Comparison of ENCODE assay signal across 4 fruit fly cellular contexts in genomic region chr2L:14225957-14226676, dm6.
TF ChIP-seq lines count a peak whose summit lies in the region.

No protein-coding gene starts in this region.

- no peak for TF ChIP-seq CTCF in whole organism, embryonic (GFP tag; optimal IDR thresholded peaks at IDR 0.05; lab: Kevin White, UChicago)

TF ChIP-seq in whole organism, embryonic, 481 proteins besides CTCF, POLR2A, EP300 and RAD21 (continues in another document):
- no peak for TF ChIP-seq CG5245 (GFP tag; optimal IDR thresholded peaks at IDR 0.05; lab: Kevin White, UChicago)
- no peak for TF ChIP-seq CG16815 (GFP tag; optimal IDR thresholded peaks at IDR 0.05; lab: Kevin White, UChicago)
- TF ChIP-seq CG6689 (GFP tag; IDR thresholded peaks at IDR 0.05; lab: Robert Waterston, UW) = 0 out of 2 replicates have a peak, but pooled peaks have one; percentile 8
- TF ChIP-seq CG4424 (GFP tag; optimal IDR thresholded peaks at IDR 0.05; lab: Kevin White, UChicago) = peak; percentile 15
- no peak for TF ChIP-seq CG13775 (GFP tag; optimal IDR thresholded peaks at IDR 0.05; lab: Kevin White, UChicago)
- TF ChIP-seq maf-S (GFP tag; optimal IDR thresholded peaks at IDR 0.05; lab: Kevin White, UChicago) = no peak
- no peak for TF ChIP-seq fd3F (GFP tag; optimal IDR thresholded peaks at IDR 0.05; lab: Kevin White, UChicago)
- no peak for TF ChIP-seq Stat92E (GFP tag; optimal IDR thresholded peaks at IDR 0.05; lab: Kevin White, UChicago)
- TF ChIP-seq CG13287 (GFP tag; IDR thresholded peaks at IDR 0.05; lab: Robert Waterston, UW; ENCODE audit: partially characterized antibody) = no peak
- no peak for TF ChIP-seq her (GFP tag; optimal IDR thresholded peaks at IDR 0.05; lab: Kevin White, UChicago)
- no peak for TF ChIP-seq Hr78 (GFP tag; optimal IDR thresholded peaks at IDR 0.05; lab: Kevin White, UChicago)
- TF ChIP-seq Drgx (GFP tag; IDR thresholded peaks at IDR 0.05; lab: Robert Waterston, UW) = peak; percentile 84
- no peak for TF ChIP-seq CG2199 (GFP tag; IDR thresholded peaks at IDR 0.05; lab: Robert Waterston, UW)
- TF ChIP-seq lola (GFP tag; optimal IDR thresholded peaks at IDR 0.05; lab: Kevin White, UChicago) = peak in 1 of 3 experiments; percentile 25
- no peak for TF ChIP-seq CG10959 (GFP tag; IDR thresholded peaks at IDR 0.05; lab: Robert Waterston, UW)
- peak; percentile 43 for TF ChIP-seq dmrt11E (tag; optimal IDR thresholded peaks at IDR 0.05; lab: Kevin White, UChicago)
- no peak for TF ChIP-seq CG7271 (tag; optimal IDR thresholded peaks at IDR 0.05; lab: Kevin White, UChicago)
- TF ChIP-seq pzg (GFP tag; optimal IDR thresholded peaks at IDR 0.05; lab: Kevin White, UChicago) = no peak
- no peak for TF ChIP-seq NFAT (GFP tag; IDR thresholded peaks at IDR 0.05; lab: Robert Waterston, UW)
- no peak for TF ChIP-seq H15 (GFP tag; IDR thresholded peaks at IDR 0.05; lab: Robert Waterston, UW)
- TF ChIP-seq CG33557 (GFP tag; optimal IDR thresholded peaks at IDR 0.05; lab: Kevin White, UChicago) = no peak
- TF ChIP-seq sim (GFP tag; IDR thresholded peaks at IDR 0.05; lab: Robert Waterston, UW) = no peak
- TF ChIP-seq ind (GFP tag; optimal IDR thresholded peaks at IDR 0.05; lab: Kevin White, UChicago) = no peak

TF ChIP-seq in whole organism, prepupa, 60 proteins besides CTCF, POLR2A, EP300 and RAD21 (continues in another document):
- peak; percentile 77 for TF ChIP-seq CG32006 (GFP tag; optimal IDR thresholded peaks at IDR 0.05; lab: Kevin White, UChicago)
- TF ChIP-seq eg (GFP tag; IDR thresholded peaks at IDR 0.05; lab: Robert Waterston, UW) = peak; percentile 82
- TF ChIP-seq CG6163 (GFP tag; IDR thresholded peaks at IDR 0.05; lab: Robert Waterston, UW) = peak; percentile 88
- TF ChIP-seq CG3032 (tag; optimal IDR thresholded peaks at IDR 0.05; lab: Kevin White, UChicago) = peak; percentile 96
- TF ChIP-seq ss (GFP tag; optimal IDR thresholded peaks at IDR 0.05; lab: Kevin White, UChicago) = peak; percentile 91 to 93
- peak; percentile 93 for TF ChIP-seq spab (GFP tag; optimal IDR thresholded peaks at IDR 0.05; lab: Kevin White, UChicago)
- peak; percentile 80 for TF ChIP-seq lz (GFP tag; optimal IDR thresholded peaks at IDR 0.05; lab: Kevin White, UChicago)
- peak; percentile 63 for TF ChIP-seq Eip93F (GFP tag; optimal IDR thresholded peaks at IDR 0.05; lab: Kevin White, UChicago)
- peak; percentile 88 for TF ChIP-seq acj6 (GFP tag; optimal IDR thresholded peaks at IDR 0.05; lab: Kevin White, UChicago)
- peak; percentile 48 for TF ChIP-seq CG6276 (GFP tag; optimal IDR thresholded peaks at IDR 0.05; lab: Kevin White, UChicago)
- peak; percentile 90 for TF ChIP-seq fd59A (GFP tag; optimal IDR thresholded peaks at IDR 0.05; lab: Kevin White, UChicago)
- peak; percentile 72 for TF ChIP-seq Gug (GFP tag; IDR thresholded peaks at IDR 0.05; lab: Robert Waterston, UW)
- TF ChIP-seq CG6854 (GFP tag; optimal IDR thresholded peaks at IDR 0.05; lab: Kevin White, UChicago) = peak; percentile 38
- TF ChIP-seq OdsH (GFP tag; optimal IDR thresholded peaks at IDR 0.05; lab: Kevin White, UChicago) = peak; percentile 80
- TF ChIP-seq Sox15 (GFP tag; optimal IDR thresholded peaks at IDR 0.05; lab: Kevin White, UChicago) = peak; percentile 53
- TF ChIP-seq Hr38 (GFP tag; optimal IDR thresholded peaks at IDR 0.05; lab: Kevin White, UChicago) = no peak
- TF ChIP-seq dsx (GFP tag; optimal IDR thresholded peaks at IDR 0.05; lab: Kevin White, UChicago; ENCODE audit: poor library complexity, severe bottlenecking) = peak; percentile 96
- TF ChIP-seq Eip78C (GFP tag; lab: Kevin White, UChicago) = peak; percentile 97
- peak; percentile 83 for TF ChIP-seq net (GFP tag; optimal IDR thresholded peaks at IDR 0.05; lab: Kevin White, UChicago)
- peak; percentile 86 for TF ChIP-seq CG6792 (GFP tag; optimal IDR thresholded peaks at IDR 0.05; lab: Kevin White, UChicago)
- TF ChIP-seq CG10669 (GFP tag; optimal IDR thresholded peaks at IDR 0.05; lab: Kevin White, UChicago) = peak; percentile 92
- peak; percentile 73 for TF ChIP-seq CG31627 (GFP tag; optimal IDR thresholded peaks at IDR 0.05; lab: Kevin White, UChicago)
- peak; percentile 68 for TF ChIP-seq CG8319 (GFP tag; optimal IDR thresholded peaks at IDR 0.05; lab: Kevin White, UChicago)

TF ChIP-seq in whole organism, pupa, 21 proteins besides CTCF, POLR2A, EP300 and RAD21:
- peak; percentile 85 for TF ChIP-seq Pif1A (GFP tag; optimal IDR thresholded peaks at IDR 0.05; lab: Kevin White, UChicago)
- TF ChIP-seq Ets98B (GFP tag; IDR thresholded peaks at IDR 0.05; lab: Robert Waterston, UW) = peak; percentile 62
- TF ChIP-seq Snoo (tag; optimal IDR thresholded peaks at IDR 0.05; lab: Kevin White, UChicago) = peak; percentile 44
- TF ChIP-seq CG32121 (GFP tag; IDR thresholded peaks at IDR 0.05; lab: Robert Waterston, UW) = peak; percentile 44; the same call in 1 of the 2 replicates
- peak; percentile 96 for TF ChIP-seq CG17806 (tag; optimal IDR thresholded peaks at IDR 0.05; lab: Kevin White, UChicago)
- peak; percentile 87 for TF ChIP-seq CG4496 (GFP tag; IDR thresholded peaks at IDR 0.05; lab: Robert Waterston, UW)
- TF ChIP-seq rn (GFP tag; IDR thresholded peaks at IDR 0.05; lab: Robert Waterston, UW) = peak; percentile 59
- TF ChIP-seq CG8301 (tag; optimal IDR thresholded peaks at IDR 0.05; lab: Kevin White, UChicago) = peak; percentile 89
- TF ChIP-seq CG12605 (GFP tag; IDR thresholded peaks at IDR 0.05; lab: Robert Waterston, UW) = peak; percentile 83
- TF ChIP-seq D1 (tag; optimal IDR thresholded peaks at IDR 0.05; lab: Kevin White, UChicago) = peak; percentile 91
- TF ChIP-seq CG34367 (tag; optimal IDR thresholded peaks at IDR 0.05; lab: Kevin White, UChicago) = peak; percentile 95
- peak; percentile 91 for TF ChIP-seq CG14655 (GFP tag; optimal IDR thresholded peaks at IDR 0.05; lab: Kevin White, UChicago)
- peak; percentile 95 for TF ChIP-seq CG9948 (tag; optimal IDR thresholded peaks at IDR 0.05; lab: Kevin White, UChicago)
- TF ChIP-seq fd96Ca (GFP tag; IDR thresholded peaks at IDR 0.05; lab: Robert Waterston, UW) = peak; percentile 49; the same call in 2 of the 3 replicates
- TF ChIP-seq gl (tag; optimal IDR thresholded peaks at IDR 0.05; lab: Kevin White, UChicago) = peak; percentile 88
- TF ChIP-seq CG8159 (tag; optimal IDR thresholded peaks at IDR 0.05; lab: Kevin White, UChicago) = peak; percentile 95
- peak; percentile 78 for TF ChIP-seq EcR (GFP tag; optimal IDR thresholded peaks at IDR 0.05; lab: Kevin White, UChicago)
- TF ChIP-seq CG13204 (GFP tag; optimal IDR thresholded peaks at IDR 0.05; lab: Kevin White, UChicago) = peak; percentile 85
- peak; percentile 94 for TF ChIP-seq Pif1B (GFP tag; optimal IDR thresholded peaks at IDR 0.05; lab: Kevin White, UChicago)
- no peak for TF ChIP-seq CG10348 (GFP tag; IDR thresholded peaks at IDR 0.05; lab: Robert Waterston, UW)
- TF ChIP-seq CG15710 (tag; optimal IDR thresholded peaks at IDR 0.05; lab: Kevin White, UChicago) = peak; percentile 96

TF ChIP-seq in whole organism, wandering third instar larva, 38 proteins besides CTCF, POLR2A, EP300 and RAD21 (continues in another document):
- TF ChIP-seq HLH106 (tag; optimal IDR thresholded peaks at IDR 0.05; lab: Kevin White, UChicago) = peak; percentile 81
- TF ChIP-seq CG9705 (GFP tag; optimal IDR thresholded peaks at IDR 0.05; lab: Kevin White, UChicago) = no peak
- peak; percentile 19 for TF ChIP-seq tai (GFP tag; optimal IDR thresholded peaks at IDR 0.05; lab: Kevin White, UChicago)
- TF ChIP-seq ey (GFP tag; optimal IDR thresholded peaks at IDR 0.05; lab: Kevin White, UChicago) = peak; percentile 78
- no peak for TF ChIP-seq Vsx2 (GFP tag; optimal IDR thresholded peaks at IDR 0.05; lab: Kevin White, UChicago; ENCODE audit: partially characterized antibody)
- no peak for TF ChIP-seq N (GFP tag; optimal IDR thresholded peaks at IDR 0.05; lab: Kevin White, UChicago)
- TF ChIP-seq GATAd (GFP tag; optimal IDR thresholded peaks at IDR 0.05; lab: Kevin White, UChicago) = no peak
- peak; percentile 79 for TF ChIP-seq psq (GFP tag; optimal IDR thresholded peaks at IDR 0.05; lab: Kevin White, UChicago)
- peak; percentile 55 for TF ChIP-seq dmrt93B (GFP tag; optimal IDR thresholded peaks at IDR 0.05; lab: Kevin White, UChicago)
- peak in 1 of 2 experiments; percentile 87 for TF ChIP-seq foxo (GFP tag; optimal IDR thresholded peaks at IDR 0.05; lab: Kevin White, UChicago)
- TF ChIP-seq dl (GFP tag; optimal IDR thresholded peaks at IDR 0.05; lab: Kevin White, UChicago; ENCODE audit: insufficient read depth in 1 of 2, partially characterized antibody in 2 of 2) = no peak
- peak; percentile 69 for TF ChIP-seq sage (GFP tag; optimal IDR thresholded peaks at IDR 0.05; lab: Kevin White, UChicago)
- peak; percentile 90 for TF ChIP-seq h (GFP tag; optimal IDR thresholded peaks at IDR 0.05; lab: Kevin White, UChicago)
- TF ChIP-seq Hr83 (GFP tag; optimal IDR thresholded peaks at IDR 0.05; lab: Kevin White, UChicago; ENCODE audit: poor library complexity, severe bottlenecking) = peak; percentile 20
- peak; percentile 88 for TF ChIP-seq fru (GFP tag; optimal IDR thresholded peaks at IDR 0.05; lab: Kevin White, UChicago)
- TF ChIP-seq jim (GFP tag; optimal IDR thresholded peaks at IDR 0.05; lab: Kevin White, UChicago) = no peak
- TF ChIP-seq Mio (GFP tag; optimal IDR thresholded peaks at IDR 0.05; lab: Kevin White, UChicago) = no peak
- TF ChIP-seq br (GFP tag; optimal IDR thresholded peaks at IDR 0.05; lab: Kevin White, UChicago) = peak; percentile 78
- peak; percentile 73 for TF ChIP-seq brk (GFP tag; optimal IDR thresholded peaks at IDR 0.05; lab: Kevin White, UChicago)
- TF ChIP-seq Dif (GFP tag; optimal IDR thresholded peaks at IDR 0.05; lab: Kevin White, UChicago; ENCODE audit: partially characterized antibody) = no peak
- TF ChIP-seq usp (GFP tag; optimal IDR thresholded peaks at IDR 0.05; lab: Kevin White, UChicago) = no peak
- no peak for TF ChIP-seq dsf (GFP tag; optimal IDR thresholded peaks at IDR 0.05; lab: Kevin White, UChicago; ENCODE audit: borderline replicate concordance)
- peak; percentile 79 for TF ChIP-seq woc (GFP tag; optimal IDR thresholded peaks at IDR 0.05; lab: Kevin White, UChicago)
- TF ChIP-seq Jra (GFP tag; optimal IDR thresholded peaks at IDR 0.05; lab: Kevin White, UChicago) = peak; percentile 17
- peak; percentile 20 for TF ChIP-seq Rel (GFP tag; optimal IDR thresholded peaks at IDR 0.05; lab: Kevin White, UChicago)
- TF ChIP-seq Rel (tag; optimal IDR thresholded peaks at IDR 0.05; lab: Kevin White, UChicago) = peak; percentile 37
- peak; percentile 49 for TF ChIP-seq CG32264 (GFP tag; optimal IDR thresholded peaks at IDR 0.05; lab: Kevin White, UChicago)
- peak; percentile 4 for TF ChIP-seq CrebA (GFP tag; optimal IDR thresholded peaks at IDR 0.05; lab: Kevin White, UChicago; ENCODE audit: borderline replicate concordance)
- TF ChIP-seq Abd-B (GFP tag; optimal IDR thresholded peaks at IDR 0.05; lab: Kevin White, UChicago) = no peak
- peak; percentile 73 for TF ChIP-seq Hnf4 (GFP tag; optimal IDR thresholded peaks at IDR 0.05; lab: Kevin White, UChicago)
- peak; percentile 77 for TF ChIP-seq OdsH (GFP tag; optimal IDR thresholded peaks at IDR 0.05; lab: Kevin White, UChicago)
- TF ChIP-seq Hr78 (GFP tag; optimal IDR thresholded peaks at IDR 0.05; lab: Kevin White, UChicago) = no peak

Comparison
In these comparisons a context has a peak if more than half of its experiments do, and no peak if none do; other contexts are left out.
1. Of the 7 proteins assayed by ChIP-seq in both whole organism, embryonic and whole organism, prepupa: peak only in whole organism, embryonic: none; only in whole organism, prepupa: CG16779, CG6854, Gug, Hr39 and Lpt; in both: Blimp-1 and Sox102F; in neither: 0.